Fruit fly (Drosophila melanogaster) whole organism, embryonic: Measurements from ENCODE around the gene beat-IIa.

Experiments
- Asciz ChIP-seq: fragments of 200-800 bp; sonication (Bioruptor generic); optimal IDR thresholded peaks from 2 replicates; lab custom pipeline; 2017; ENCODE audit warnings: missing biosample characterization, mild to moderate bottlenecking, missing genetic modification characterization, missing genetic modification reagents
- Blimp-1 ChIP-seq: fragments of 200-800 bp; sonication (Bioruptor generic); optimal IDR thresholded peaks from 3 replicates; lab custom pipeline; 2018; ENCODE audit warnings: missing biosample characterization, missing genetic modification characterization, mild to moderate bottlenecking, moderate library complexity, missing genetic modification reagents
- C15 ChIP-seq: fragments of 200-800 bp; sonication (Bioruptor generic); IDR thresholded peaks from 3 replicates; pipeline ENCODE4 v1.3.6; 2022; ENCODE audit warnings: missing biosample characterization, missing genetic modification characterization
- CG10979 ChIP-seq: fragments of 200-800 bp; sonication (Bioruptor generic); optimal IDR thresholded peaks from 2 replicates; lab custom pipeline; 2018; ENCODE audit warnings: missing biosample characterization, mild to moderate bottlenecking, missing genetic modification characterization, moderate library complexity
- CG12071 ChIP-seq: fragments of 200-800 bp; sonication (Bioruptor generic); optimal IDR thresholded peaks from 3 replicates; lab custom pipeline; 2018; ENCODE audit warnings: missing biosample characterization, mild to moderate bottlenecking, missing genetic modification characterization
- CG12744 ChIP-seq: fragments of 200-800 bp; sonication (Bioruptor generic); optimal IDR thresholded peaks from 2 replicates; lab custom pipeline; 2016; ENCODE audit warnings: missing biosample characterization, missing genetic modification characterization
- CG15011 ChIP-seq: fragments of 200-800 bp; sonication (Bioruptor generic); optimal IDR thresholded peaks from 3 replicates; lab custom pipeline; 2018; ENCODE audit warnings: missing biosample characterization, mild to moderate bottlenecking, missing genetic modification characterization
- CG15696 ChIP-seq: fragments of 200-800 bp; sonication (Bioruptor generic); optimal IDR thresholded peaks from 2 replicates; lab custom pipeline; 2019; ENCODE audit warnings: missing biosample characterization, mild to moderate bottlenecking, missing genetic modification characterization, moderate library complexity
- CG1792 ChIP-seq: fragments of 200-800 bp; sonication (Bioruptor generic); optimal IDR thresholded peaks from 2 replicates; lab custom pipeline; 2016; ENCODE audit warnings: missing biosample characterization, missing genetic modification characterization
- CG18619 ChIP-seq: fragments of 200-800 bp; sonication (Bioruptor generic); optimal IDR thresholded peaks from 3 replicates; lab custom pipeline; 2017; ENCODE audit warnings: missing biosample characterization, mild to moderate bottlenecking, missing genetic modification characterization
- CG18764 ChIP-seq: fragments of 200-800 bp; sonication (Bioruptor generic); optimal IDR thresholded peaks from 3 replicates; lab custom pipeline; 2016; ENCODE audit warnings: missing biosample characterization, missing genetic modification characterization
- CG2199 ChIP-seq: fragments of 200-800 bp; sonication (Bioruptor generic); IDR thresholded peaks from 3 replicates; pipeline ENCODE4 v1.3.6; 2022; ENCODE audit warnings: missing biosample characterization, missing genetic modification characterization
- CG2678 ChIP-seq: fragments of 200-800 bp; sonication (Bioruptor generic); optimal IDR thresholded peaks from 3 replicates; lab custom pipeline; 2019; ENCODE audit warnings: missing biosample characterization, mild to moderate bottlenecking, missing genetic modification characterization, moderate library complexity
- CG2712 ChIP-seq: fragments of 200-800 bp; optimal IDR thresholded peaks from 3 replicates; lab custom pipeline; 2019; ENCODE audit warnings: missing biosample characterization, mild to moderate bottlenecking, missing genetic modification characterization, moderate library complexity
- CG31365 ChIP-seq: fragments of 200-800 bp; sonication (Bioruptor generic); optimal IDR thresholded peaks from 2 replicates; lab custom pipeline; 2018; ENCODE audit warnings: missing biosample characterization, mild to moderate bottlenecking, missing genetic modification characterization
- CG8089 ChIP-seq: fragments of 200-800 bp; sonication (Bioruptor generic); optimal IDR thresholded peaks from 3 replicates; lab custom pipeline; 2016; ENCODE audit warnings: missing biosample characterization, missing genetic modification characterization
- CG8924 ChIP-seq: fragments of 200-800 bp; optimal IDR thresholded peaks from 3 replicates; lab custom pipeline; 2019; ENCODE audit warnings: missing biosample characterization, mild to moderate bottlenecking, missing genetic modification characterization, moderate library complexity
- CG9215 ChIP-seq: fragments of 200-800 bp; sonication (Bioruptor generic); IDR thresholded peaks from 2 replicates; pipeline ENCODE4 v1.3.6; 2022; ENCODE audit warnings: missing biosample characterization, missing genetic modification characterization
- CG9797 ChIP-seq: fragments of 200-800 bp; sonication (Bioruptor generic); optimal IDR thresholded peaks from 3 replicates; lab custom pipeline; 2018; ENCODE audit warnings: missing biosample characterization, mild to moderate bottlenecking, missing genetic modification characterization
- CG9876 ChIP-seq: fragments of 200-800 bp; sonication (Bioruptor generic); optimal IDR thresholded peaks from 2 replicates; lab custom pipeline; 2016; ENCODE audit warnings: missing biosample characterization, missing genetic modification characterization
- Dref ChIP-seq: fragments of 200-800 bp; sonication (Bioruptor generic); IDR thresholded peaks from 2 replicates; pipeline ENCODE4 v1.3.6; 2022; ENCODE audit warnings: missing biosample characterization, missing genetic modification characterization
- ERR ChIP-seq: fragments of 200-800 bp; sonication (Bioruptor generic); optimal IDR thresholded peaks from 2 replicates; lab custom pipeline; 2016; ENCODE audit warnings: missing biosample characterization, missing genetic modification characterization
- GATAe ChIP-seq: fragments of 200-800 bp; sonication (Bioruptor generic); conservative IDR thresholded peaks from 2 replicates; pipeline ENCODE4 v1.3.6; 2022; ENCODE audit warnings: missing biosample characterization, missing genetic modification characterization
- Gsc ChIP-seq: fragments of 200-800 bp; sonication (Bioruptor generic); IDR thresholded peaks from 2 replicates; pipeline ENCODE4 v1.3.6; 2022; ENCODE audit warnings: missing biosample characterization, missing genetic modification characterization
- HLH54F ChIP-seq: fragments of 200-800 bp; sonication (Bioruptor generic); optimal IDR thresholded peaks from 3 replicates; lab custom pipeline; 2016; ENCODE audit warnings: missing biosample characterization, missing genetic modification characterization
- Neu2 ChIP-seq: fragments of 200-800 bp; sonication (Bioruptor generic); optimal IDR thresholded peaks from 3 replicates; lab custom pipeline; 2016; ENCODE audit warnings: missing biosample characterization, missing genetic modification characterization, borderline replicate concordance
- PHDP ChIP-seq: fragments of 200-800 bp; sonication (Bioruptor generic); optimal IDR thresholded peaks from 3 replicates; lab custom pipeline; 2018; ENCODE audit warnings: missing biosample characterization, mild to moderate bottlenecking, missing genetic modification characterization, moderate library complexity
- Rx ChIP-seq: fragments of 200-800 bp; sonication (Bioruptor generic); IDR thresholded peaks from 2 replicates; pipeline ENCODE4 v1.3.6; 2022; ENCODE audit warnings: missing biosample characterization, missing genetic modification characterization
- Spps ChIP-seq: fragments of 200-800 bp; sonication (Bioruptor generic); optimal IDR thresholded peaks from 2 replicates; lab custom pipeline; 2018; ENCODE audit warnings: missing biosample characterization, mild to moderate bottlenecking, missing genetic modification characterization
- Sry-δ ChIP-seq: fragments of 200-800 bp; sonication (Bioruptor generic); optimal IDR thresholded peaks from 2 replicates; lab custom pipeline; 2016; ENCODE audit warnings: missing biosample characterization, missing genetic modification characterization
- Vsx1 ChIP-seq: fragments of 200-800 bp; sonication (Bioruptor generic); optimal IDR thresholded peaks from 2 replicates; lab custom pipeline; 2017; ENCODE audit warnings: missing biosample characterization, mild to moderate bottlenecking, missing genetic modification characterization, missing genetic modification reagents
- ap ChIP-seq: fragments of 200-800 bp; sonication (Bioruptor generic); IDR thresholded peaks from 2 replicates; pipeline ENCODE4 v1.3.6; 2022; ENCODE audit warnings: missing biosample characterization, missing genetic modification characterization
- az2 ChIP-seq: fragments of 200-800 bp; sonication (Bioruptor generic); optimal IDR thresholded peaks from 3 replicates; lab custom pipeline; 2016; ENCODE audit warnings: missing biosample characterization, missing genetic modification characterization
- bsh ChIP-seq, 2 experiments: fragments of 200-800 bp; sonication (Bioruptor generic); optimal IDR thresholded peaks; 2 replicates each; lab custom pipeline; 2017 to 2018; ENCODE audit warnings: mild to moderate bottlenecking in 2 of 2, missing biosample characterization in 2 of 2, missing genetic modification characterization in 2 of 2, moderate library complexity in 1 of 2
- cato ChIP-seq: fragments of 200-800 bp; sonication (Bioruptor generic); optimal IDR thresholded peaks from 2 replicates; lab custom pipeline; 2016; ENCODE audit warnings: missing biosample characterization, missing genetic modification characterization, borderline replicate concordance
- crp ChIP-seq, 2 experiments: fragments of 200-800 bp; sonication (Bioruptor generic); optimal IDR thresholded peaks; 2 replicates in 1 of 2; 3 replicates in 1 of 2; lab custom pipeline; 2017; ENCODE audit warnings: missing biosample characterization in 2 of 2, missing genetic modification characterization in 2 of 2, mild to moderate bottlenecking in 1 of 2, moderate library complexity in 1 of 2
- da ChIP-seq: fragments of 200-800 bp; sonication (Bioruptor generic); optimal IDR thresholded peaks from 2 replicates; lab custom pipeline; 2016; ENCODE audit warnings: missing biosample characterization, missing genetic modification characterization
- en ChIP-seq: fragments of 200-800 bp; sonication (Bioruptor generic); optimal IDR thresholded peaks from 2 replicates; lab custom pipeline; 2016; ENCODE audit warnings: missing biosample characterization, missing genetic modification characterization
- eyg ChIP-seq: fragments of 200-800 bp; sonication (Bioruptor generic); optimal IDR thresholded peaks from 3 replicates; lab custom pipeline; 2016; ENCODE audit warnings: missing biosample characterization, missing genetic modification characterization
- gcm2 ChIP-seq: fragments of 200-800 bp; sonication (Bioruptor generic); optimal IDR thresholded peaks from 2 replicates; lab custom pipeline; 2016; ENCODE audit warnings: missing biosample characterization, missing genetic modification characterization
- grau ChIP-seq: fragments of 200-800 bp; optimal IDR thresholded peaks from 3 replicates; lab custom pipeline; 2019; ENCODE audit warnings: missing biosample characterization, mild to moderate bottlenecking, missing genetic modification characterization, moderate library complexity
- grn ChIP-seq: fragments of 200-800 bp; sonication (Bioruptor generic); optimal IDR thresholded peaks from 3 replicates; lab custom pipeline; 2017; ENCODE audit warnings: missing biosample characterization, missing genetic modification characterization
- knrl ChIP-seq: fragments of 200-800 bp; sonication (Bioruptor generic); IDR thresholded peaks from 3 replicates; pipeline ENCODE4 v1.3.6; 2022; ENCODE audit warnings: missing biosample characterization, missing genetic modification characterization; ENCODE audit not compliant: partially characterized antibody
- luna ChIP-seq: fragments of 200-800 bp; sonication (Bioruptor generic); optimal IDR thresholded peaks from 2 replicates; lab custom pipeline; 2016; ENCODE audit warnings: missing biosample characterization, missing genetic modification characterization
- nau ChIP-seq: fragments of 200-800 bp; sonication (Bioruptor generic); optimal IDR thresholded peaks from 3 replicates; lab custom pipeline; 2017; ENCODE audit warnings: missing biosample characterization, mild to moderate bottlenecking, missing genetic modification characterization, missing genetic modification reagents
- nmo ChIP-seq: fragments of 200-800 bp; sonication (Bioruptor generic); optimal IDR thresholded peaks from 2 replicates; lab custom pipeline; 2018; ENCODE audit warnings: missing biosample characterization, mild to moderate bottlenecking, missing genetic modification characterization, moderate library complexity
- nom ChIP-seq: fragments of 200-800 bp; sonication (Bioruptor generic); optimal IDR thresholded peaks from 2 replicates; lab custom pipeline; 2017; ENCODE audit warnings: missing biosample characterization, missing genetic modification characterization, mild to moderate bottlenecking, moderate library complexity, missing genetic modification reagents
- tio ChIP-seq: fragments of 200-800 bp; sonication (Bioruptor generic); optimal IDR thresholded peaks from 2 replicates; lab custom pipeline; 2017; ENCODE audit warnings: missing biosample characterization, missing genetic modification characterization, inconsistent platforms
- trh ChIP-seq: fragments of 200-800 bp; sonication (Bioruptor generic); optimal IDR thresholded peaks from 2 replicates; lab custom pipeline; 2016; ENCODE audit warnings: missing biosample characterization, missing genetic modification characterization
- zfh1 ChIP-seq: fragments of 200-800 bp; sonication (Bioruptor generic); IDR thresholded peaks from 3 replicates; pipeline ENCODE4 v1.3.6; 2022; ENCODE audit warnings: missing biosample characterization, missing genetic modification characterization

Gene beat-IIa

dm6 chr3R:17391313-17391845, 25.5 kb upstream of the beat-IIa start, which contains the start of the genes Brf and sds22 (continued):
- peak; percentile 86 for TF ChIP-seq Asciz (GFP tag; lab: Kevin White, UChicago)
- peak; percentile 53 for TF ChIP-seq CG9797 (GFP tag; lab: Kevin White, UChicago)
- TF ChIP-seq ERR (GFP tag; lab: Kevin White, UChicago) = peak; percentile 89
- peak; percentile 91 for TF ChIP-seq Blimp-1 (GFP tag; lab: Kevin White, UChicago)
- TF ChIP-seq CG1792 (GFP tag; lab: Kevin White, UChicago) = peak; percentile 93
- peak; percentile 97 for TF ChIP-seq HLH54F (GFP tag; lab: Kevin White, UChicago)
- TF ChIP-seq az2 (GFP tag; lab: Kevin White, UChicago) = peak; percentile 96
- peak; percentile 80 for TF ChIP-seq Vsx1 (GFP tag; lab: Kevin White, UChicago)
- TF ChIP-seq da (GFP tag; lab: Kevin White, UChicago) = peak; percentile 87
- TF ChIP-seq zfh1 (GFP tag; lab: Robert Waterston, UW) = peak; percentile 95
- peak; percentile 92 for TF ChIP-seq CG18619 (GFP tag; lab: Kevin White, UChicago)
- peak; percentile 83 for TF ChIP-seq nau
- TF ChIP-seq CG15696 (tag; lab: Kevin White, UChicago) = peak; percentile 98
- TF ChIP-seq nmo = peak; percentile 98
- TF ChIP-seq crp (GFP tag; optimal IDR thresholded peaks at IDR 0.05; lab: Kevin White, UChicago) = peak; percentile 83 to 93
- peak; percentile 83 for TF ChIP-seq nom (GFP tag; lab: Kevin White, UChicago)
- TF ChIP-seq Neu2 (GFP tag; lab: Kevin White, UChicago) = peak; percentile 90
- TF ChIP-seq eyg = peak; percentile 80
- TF ChIP-seq grn (GFP tag; lab: Kevin White, UChicago) = peak; percentile 61
- TF ChIP-seq ap = peak; percentile 73
- TF ChIP-seq cato (GFP tag; lab: Kevin White, UChicago) = peak; percentile 89
- peak; percentile 95 for TF ChIP-seq grau
- peak; percentile 84 for TF ChIP-seq Rx (GFP tag; lab: Robert Waterston, UW)
- TF ChIP-seq CG8924 (tag; lab: Kevin White, UChicago) = peak; percentile 96
- TF ChIP-seq CG12071 = peak; percentile 72
- peak; percentile 83 for TF ChIP-seq en
- peak; percentile 96 for TF ChIP-seq CG2712
- peak; percentile 87 for TF ChIP-seq knrl (GFP tag; lab: Robert Waterston, UW)
- TF ChIP-seq CG9215 = peak; percentile 95
- peak; percentile 76 for TF ChIP-seq Gsc (GFP tag; lab: Robert Waterston, UW)
- TF ChIP-seq CG2678 (tag; lab: Kevin White, UChicago) = peak; percentile 96
- TF ChIP-seq CG9876 = peak; percentile 87
- peak; percentile 93 for TF ChIP-seq tio (GFP tag; lab: Kevin White, UChicago)
- peak; percentile 95 for TF ChIP-seq Sry-δ (GFP tag; lab: Kevin White, UChicago)
- TF ChIP-seq PHDP (tag; lab: Kevin White, UChicago) = peak; percentile 95
- TF ChIP-seq bsh (GFP tag; optimal IDR thresholded peaks at IDR 0.05; lab: Kevin White, UChicago) = peak; percentile 80 to 94
- peak; percentile 87 for TF ChIP-seq gcm2 (GFP tag; lab: Kevin White, UChicago)
- TF ChIP-seq C15 (GFP tag; lab: Robert Waterston, UW) = peak; percentile 87; the same call in 2 of the 3 replicates
- TF ChIP-seq CG8089 (GFP tag; lab: Kevin White, UChicago) = peak; percentile 93
- TF ChIP-seq CG15011 (GFP tag; lab: Kevin White, UChicago) = peak; percentile 83
- peak; percentile 93 for TF ChIP-seq trh (GFP tag; lab: Kevin White, UChicago)
- peak; percentile 70; the same call in 1 of the 3 replicates for TF ChIP-seq CG2199 (GFP tag; lab: Robert Waterston, UW)
- peak; percentile 93 for TF ChIP-seq Spps (tag; lab: Kevin White, UChicago)
- TF ChIP-seq CG31365 (tag; lab: Kevin White, UChicago) = peak; percentile 76
- TF ChIP-seq CG12744 (GFP tag; lab: Kevin White, UChicago) = peak; percentile 93
- TF ChIP-seq CG10979 (tag; lab: Kevin White, UChicago) = peak; percentile 92
- peak; percentile 74 for TF ChIP-seq GATAe (GFP tag; lab: Robert Waterston, UW)
- peak; percentile 45 for TF ChIP-seq Dref
- TF ChIP-seq CG18764 (GFP tag; lab: Kevin White, UChicago) = peak; percentile 95
- TF ChIP-seq luna (GFP tag; lab: Kevin White, UChicago) = peak; percentile 93
